Fruit fly (Drosophila melanogaster): Measurements from ENCODE around the gene CG14015.

DNA sequence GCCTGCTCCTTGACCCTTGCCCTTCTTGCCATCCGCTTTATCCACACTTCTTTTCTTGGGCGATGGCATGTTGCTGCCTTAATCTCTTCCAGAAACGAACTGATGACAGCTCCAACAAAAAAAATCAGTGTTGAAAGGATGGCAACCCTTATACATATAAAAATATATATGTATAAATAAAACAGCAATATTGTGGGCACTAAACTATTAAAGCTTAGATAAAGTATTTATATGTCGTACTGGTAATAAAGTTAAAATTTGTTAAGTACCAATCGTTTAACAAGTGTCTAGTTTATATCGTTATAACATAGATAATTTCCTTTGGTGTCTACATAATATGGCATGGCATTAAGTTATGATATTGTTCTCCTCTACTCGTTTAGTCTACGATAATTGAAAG is 2.3 kb downstream of the CG14015 start, which contains the start of gene tomb:
- TF ChIP-seq CG8478 (optimal IDR thresholded peaks at IDR 0.05) (no peak), CTCF (optimal IDR thresholded peaks at IDR 0.05) (no peak)
